Fruit fly (Drosophila melanogaster): ENCODE results near the gene Lint-O.

Gene Lint-O

DNA sequence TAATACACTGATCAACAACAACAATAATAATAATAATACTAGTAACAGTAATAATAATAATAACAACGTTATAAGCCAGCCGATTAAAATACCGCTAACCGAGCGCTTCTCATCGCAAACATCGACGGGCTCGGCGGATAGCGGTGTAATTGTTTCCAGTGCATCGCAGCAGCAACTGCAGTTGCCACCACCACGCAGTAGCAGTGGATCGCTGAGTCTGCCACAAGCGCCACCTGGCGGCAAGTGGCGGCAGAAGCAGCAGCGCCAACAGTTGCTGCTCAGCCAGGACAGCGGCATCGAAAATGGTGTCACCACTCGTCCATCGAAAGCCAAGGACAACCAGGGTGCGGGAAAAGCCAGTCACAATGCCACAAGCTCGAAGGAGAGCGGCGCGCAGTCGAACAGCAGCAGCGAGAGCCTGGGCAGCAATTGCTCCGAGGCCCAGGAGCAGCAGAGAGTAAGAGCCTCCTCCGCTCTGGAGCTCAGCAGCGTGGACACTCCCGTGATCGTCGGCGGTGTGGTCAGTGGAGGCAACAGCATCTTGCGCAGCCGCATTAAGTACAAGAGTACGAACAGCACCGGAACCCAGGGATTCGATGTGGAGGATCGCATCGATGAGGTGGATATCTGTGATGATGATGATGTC, 38.9 kb upstream of the Lint-O start (continued):
- TF ChIP-seq CG3919 (GFP tag; optimal IDR thresholded peaks at IDR 0.05) (peak; percentile 55), CG6854 (GFP tag; optimal IDR thresholded peaks at IDR 0.05) (no peak), CG31627 (GFP tag; optimal IDR thresholded peaks at IDR 0.05) (no peak), Ets96B (tag; optimal IDR thresholded peaks at IDR 0.05) (no peak), fd59A (GFP tag; optimal IDR thresholded peaks at IDR 0.05) (no peak), esn (GFP tag; optimal IDR thresholded peaks at IDR 0.05) (no peak), Gug (GFP tag; IDR thresholded peaks at IDR 0.05) (no peak), eg (GFP tag; IDR thresholded peaks at IDR 0.05) (peak; percentile 53; the same call in 2 of the 3 replicates)

DNA sequence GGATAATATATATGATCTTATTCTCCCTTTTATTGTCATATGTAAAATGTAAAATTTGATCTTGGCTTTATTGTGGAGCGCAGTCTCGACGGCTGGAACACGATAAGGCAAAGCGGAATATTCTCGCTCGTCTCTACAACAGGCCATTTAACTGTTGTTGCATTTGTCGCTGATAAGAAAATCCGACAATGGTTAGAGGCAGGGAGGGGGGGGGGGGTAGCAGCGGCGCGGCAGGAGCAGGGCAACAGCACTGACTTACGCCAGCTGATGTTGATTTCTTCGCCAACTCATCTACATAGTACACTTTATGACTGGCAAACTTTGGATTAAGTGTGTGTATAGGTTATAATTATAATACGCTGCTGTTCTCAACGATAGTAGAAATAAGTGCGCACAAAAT, 36.7 kb upstream of the Lint-O start:
- TF ChIP-seq net (GFP tag; optimal IDR thresholded peaks at IDR 0.05) (no peak), salr (GFP tag; optimal IDR thresholded peaks at IDR 0.05) (no peak), svp (GFP tag) (peak; percentile 51), fkh (GFP tag; optimal IDR thresholded peaks at IDR 0.05) (peak; percentile 25), Eip78C (GFP tag) (peak; percentile 28)

DNA sequence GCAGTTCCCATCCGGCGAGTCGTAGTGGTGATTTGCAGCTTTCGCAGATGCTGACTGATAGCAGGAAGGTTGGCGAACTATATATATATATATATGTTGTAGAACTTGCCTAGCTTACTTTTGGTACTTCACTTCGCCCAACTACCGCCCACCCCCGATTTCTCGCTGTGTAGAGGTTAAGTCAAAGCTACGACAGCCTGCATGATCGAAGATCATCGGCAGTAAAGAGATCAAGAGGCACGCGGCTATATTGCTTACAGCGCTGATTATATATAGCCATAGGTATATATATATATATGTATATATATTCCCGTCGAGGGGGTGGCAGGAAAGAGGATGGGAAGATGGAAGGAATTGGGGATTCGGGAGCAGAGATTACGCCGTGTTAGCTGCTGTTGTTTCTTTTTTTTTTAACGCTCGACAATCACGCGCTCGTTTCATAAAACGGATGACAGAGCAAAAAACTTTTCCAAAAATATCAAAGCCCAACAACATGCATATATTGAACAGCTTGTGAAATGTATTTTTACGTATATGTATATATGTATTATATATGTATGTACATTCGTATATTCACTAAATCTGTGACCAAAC, 35.9 kb upstream of the Lint-O start:
- TF ChIP-seq fd85E (GFP tag; optimal IDR thresholded peaks at IDR 0.05) (no peak), Ets21C (GFP tag; optimal IDR thresholded peaks at IDR 0.05) (no peak), Hr4 (GFP tag; optimal IDR thresholded peaks at IDR 0.05) (no peak), Gug (GFP tag; IDR thresholded peaks at IDR 0.05) (no peak), svp (GFP tag) (peak; percentile 96)

DNA sequence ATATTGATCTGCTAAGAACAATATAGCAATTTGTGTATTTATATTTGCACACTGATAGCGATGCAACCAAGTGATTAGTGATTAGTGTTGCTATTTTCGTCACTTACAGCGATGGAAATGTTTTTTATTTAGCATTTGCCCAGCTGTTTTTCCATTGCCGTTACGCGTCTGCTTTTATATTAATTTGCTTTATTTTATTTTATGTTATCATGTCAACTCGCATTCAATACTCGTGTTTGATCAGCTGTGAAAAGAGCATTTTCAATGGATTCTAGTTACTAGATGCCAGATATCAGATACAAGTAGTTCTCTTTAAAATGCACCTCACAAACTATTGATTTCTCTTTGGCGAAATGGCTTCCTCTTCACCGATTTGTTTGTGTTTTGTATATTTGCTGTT, 35.1 kb upstream of the Lint-O start:
- TF ChIP-seq achi (GFP tag; optimal IDR thresholded peaks at IDR 0.05) (no peak), pdm3 (GFP tag; optimal IDR thresholded peaks at IDR 0.05) (no peak), fkh (GFP tag; optimal IDR thresholded peaks at IDR 0.05) (peak; percentile 55)

DNA sequence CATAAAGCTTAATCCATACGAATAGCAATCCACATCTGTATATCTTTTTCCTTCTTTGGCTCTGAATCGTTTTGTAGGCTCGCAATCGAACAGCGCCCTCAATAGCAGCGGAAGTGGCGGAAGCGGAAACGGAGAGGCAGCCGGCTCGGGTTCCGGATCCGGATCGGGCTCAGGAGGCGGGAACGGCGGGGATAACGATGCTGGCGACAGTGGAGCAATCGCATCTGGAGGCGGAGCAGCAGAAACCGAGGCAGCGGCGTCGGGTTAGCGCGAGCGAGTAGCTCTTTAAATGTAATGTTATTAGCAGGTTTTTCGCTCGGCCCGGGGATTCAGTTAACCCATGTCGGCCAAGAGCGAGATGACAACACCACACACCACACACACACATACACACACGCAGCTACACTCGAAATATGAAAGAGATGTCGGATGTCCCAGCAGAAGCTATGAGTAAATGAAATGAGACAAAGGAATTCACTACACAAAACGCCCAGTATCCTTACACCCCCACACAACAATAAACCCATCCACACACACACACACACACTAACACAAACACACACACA, 21.4 kb upstream of the Lint-O start:
- no peak for TF ChIP-seq Sox14 (GFP tag; optimal IDR thresholded peaks at IDR 0.05)
- TF ChIP-seq CG6792 (GFP tag; optimal IDR thresholded peaks at IDR 0.05): no peak
- TF ChIP-seq CG8319 (GFP tag; optimal IDR thresholded peaks at IDR 0.05): no peak
- no peak for TF ChIP-seq CG10669 (GFP tag; optimal IDR thresholded peaks at IDR 0.05)
- TF ChIP-seq ss (GFP tag; optimal IDR thresholded peaks at IDR 0.05): peak in 1 of 2 experiments; percentile 8
- TF ChIP-seq Eip78C (GFP tag): peak; percentile 57
- no peak for TF ChIP-seq Sox15 (GFP tag; optimal IDR thresholded peaks at IDR 0.05)

DNA sequence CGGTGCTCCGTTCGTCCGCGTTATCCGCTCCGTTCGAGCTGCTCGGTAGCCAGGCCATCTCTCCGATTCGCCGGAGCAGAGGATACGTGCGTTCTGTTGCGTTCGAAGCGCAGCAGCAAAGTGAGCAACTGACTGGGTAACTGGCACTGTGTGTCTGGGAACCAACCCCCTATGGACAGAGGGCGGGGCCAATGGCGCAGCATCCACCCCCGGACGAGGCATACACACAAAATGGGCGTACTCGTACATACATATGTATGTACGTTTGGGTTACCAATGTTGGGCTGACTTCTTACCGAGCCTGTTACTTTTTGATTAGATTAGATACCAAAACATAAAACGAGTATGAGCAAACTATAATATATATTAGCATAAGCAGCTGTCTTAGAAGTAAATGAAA, 16.9 kb upstream of the Lint-O start, which contains the start of gene HLH3B:
Gene HLH3B (minus strand): TSS at position 123 of the 400 bp plus-strand sequence.
- TF ChIP-seq svp (GFP tag): no peak
- no peak for TF ChIP-seq spab (GFP tag; optimal IDR thresholded peaks at IDR 0.05)
- TF ChIP-seq CG3032 (tag; optimal IDR thresholded peaks at IDR 0.05): no peak
- TF ChIP-seq Eip75B (GFP tag; optimal IDR thresholded peaks at IDR 0.05): no peak
- TF ChIP-seq Sox102F (GFP tag; optimal IDR thresholded peaks at IDR 0.05): no peak
- TF ChIP-seq cyc (GFP tag; optimal IDR thresholded peaks at IDR 0.05): no peak
- no peak for TF ChIP-seq Eip93F (GFP tag; optimal IDR thresholded peaks at IDR 0.05)
- TF ChIP-seq CG31627 (GFP tag; optimal IDR thresholded peaks at IDR 0.05): no peak
- TF ChIP-seq CG11762 (GFP tag; optimal IDR thresholded peaks at IDR 0.05; ENCODE audit: insufficient read depth): no peak
- no peak for TF ChIP-seq CG10669 (GFP tag; optimal IDR thresholded peaks at IDR 0.05)
- no peak for TF ChIP-seq CG8119 (GFP tag; IDR thresholded peaks at IDR 0.05)
- TF ChIP-seq vri (GFP tag; optimal IDR thresholded peaks at IDR 0.05): no peak
- no peak for TF ChIP-seq CG6163 (GFP tag; IDR thresholded peaks at IDR 0.05)
- TF ChIP-seq CG34406 (GFP tag; optimal IDR thresholded peaks at IDR 0.05): no peak
- TF ChIP-seq ss (GFP tag; optimal IDR thresholded peaks at IDR 0.05): no peak
- TF ChIP-seq Hr38 (GFP tag; optimal IDR thresholded peaks at IDR 0.05): no peak
- no peak for TF ChIP-seq CG1621 (tag; optimal IDR thresholded peaks at IDR 0.05)
- TF ChIP-seq CG6792 (GFP tag; optimal IDR thresholded peaks at IDR 0.05): no peak

Measured in whole organism, prepupa.